Worm (Caenorhabditis elegans) whole organism, L4 larva: ENCODE data around the gene C31C9.7.

Source experiments
- D1046.2 ChIP-seq: fragments of 200-800 bp; sonication (Bioruptor generic); IDR thresholded peaks from 2 replicates; pipeline ENCODE4 v1.3.6; 2022; ENCODE audit warnings: missing genetic modification characterization, missing compliant biosample characterization
- F37D6.2 ChIP-seq: sonication (generic microtip); optimal IDR thresholded peaks from 2 replicates; lab custom pipeline; 2016; ENCODE audit warnings: mild to moderate bottlenecking, missing genetic modification characterization, missing compliant biosample characterization
- F44E2.7 ChIP-seq: fragments of 200-800 bp; sonication (Bioruptor generic); IDR thresholded peaks from 2 replicates; pipeline ENCODE4 v2.1.2; 2022; ENCODE audit warnings: missing genetic modification characterization, missing compliant biosample characterization
- F49E8.2 ChIP-seq: sonication (generic microtip); optimal IDR thresholded peaks from 2 replicates; lab custom pipeline; 2016; ENCODE audit warnings: missing compliant biosample characterization, mild to moderate bottlenecking, missing genetic modification characterization, borderline replicate concordance
- T26A8.4 ChIP-seq: fragments of 200-800 bp; sonication (Bioruptor generic); IDR thresholded peaks from 2 replicates; pipeline ENCODE4 v1.3.6; 2022; ENCODE audit warnings: missing genetic modification characterization, missing compliant biosample characterization
- Y75B8A.6 ChIP-seq: fragments of 200-800 bp; sonication (Bioruptor generic); IDR thresholded peaks from 2 replicates; pipeline ENCODE4 v1.3.6; 2022; ENCODE audit warnings: missing genetic modification reagents, missing genetic modification characterization, missing compliant biosample characterization
- ZK337.2 ChIP-seq: fragments of 200-800 bp; sonication (Bioruptor generic); IDR thresholded peaks from 2 replicates; pipeline ENCODE4 v1.3.6; 2022; ENCODE audit warnings: missing genetic modification reagents, missing genetic modification characterization, missing compliant biosample characterization
- aly-2 ChIP-seq: sonication (generic microtip); optimal IDR thresholded peaks from 2 replicates; lab custom pipeline; 2018; ENCODE audit warnings: missing biosample characterization, missing genetic modification characterization
- attf-4 ChIP-seq: sonication (generic microtip); optimal IDR thresholded peaks from 3 replicates; lab custom pipeline; 2017; ENCODE audit warnings: missing biosample characterization, missing genetic modification characterization
- ceh-28 ChIP-seq: fragments of 150-350 bp; optimal IDR thresholded peaks from 2 replicates; lab custom pipeline; 2014; ENCODE audit warnings: missing biosample characterization, missing genetic modification reagents, missing genetic modification characterization
- ceh-32 ChIP-seq: sonication (generic microtip); optimal IDR thresholded peaks from 2 replicates; lab custom pipeline; 2016; ENCODE audit warnings: mild to moderate bottlenecking, missing genetic modification characterization, missing compliant biosample characterization; ENCODE audit not compliant: poor library complexity
- ceh-44 ChIP-seq: fragments of 200-800 bp; sonication (Bioruptor generic); IDR thresholded peaks from 2 replicates; pipeline ENCODE4 v1.3.6; 2022; ENCODE audit warnings: missing genetic modification reagents, missing genetic modification characterization, missing compliant biosample characterization
- ctbp-1 ChIP-seq: fragments of 200-800 bp; sonication (Bioruptor generic); IDR thresholded peaks from 2 replicates; pipeline ENCODE4 v1.3.6; 2022; ENCODE audit warnings: missing genetic modification reagents, missing genetic modification characterization, missing compliant biosample characterization
- daf-12 ChIP-seq: fragments of 150-350 bp; optimal IDR thresholded peaks from 2 replicates; lab custom pipeline; 2014; ENCODE audit warnings: missing biosample characterization, missing genetic modification reagents, missing genetic modification characterization
- daf-16 ChIP-seq, 3 experiments: sonication (generic microtip); optimal IDR thresholded peaks; 2 replicates each; lab custom pipeline; 2016 to 2017; ENCODE audit warnings: missing genetic modification characterization in 3 of 3, missing genetic modification reagents in 3 of 3, mild to moderate bottlenecking in 2 of 3, missing compliant biosample characterization in 2 of 3, missing biosample characterization in 1 of 3, moderate library complexity in 1 of 3
- daf-19 ChIP-seq: fragments of 200-800 bp; sonication (Bioruptor generic); conservative IDR thresholded peaks from 2 replicates; pipeline ENCODE4 v1.3.6; 2022; ENCODE audit warnings: missing genetic modification characterization, missing compliant biosample characterization
- dmd-6 ChIP-seq: fragments of 200-800 bp; sonication (Bioruptor generic); IDR thresholded peaks from 2 replicates; pipeline ENCODE4 v1.3.6; 2022; ENCODE audit warnings: missing genetic modification reagents, missing genetic modification characterization, missing compliant biosample characterization
- dve-1 ChIP-seq: sonication (generic microtip); optimal IDR thresholded peaks from 2 replicates; lab custom pipeline; 2017; ENCODE audit warnings: antibody characterized with exemption, mild to moderate bottlenecking, missing genetic modification characterization, missing compliant biosample characterization; ENCODE audit not compliant: insufficient read depth
- fkh-10 ChIP-seq: fragments of 150-350 bp; optimal IDR thresholded peaks from 2 replicates; lab custom pipeline; 2014; ENCODE audit warnings: missing biosample characterization, missing genetic modification reagents, missing genetic modification characterization
- hlh-11 ChIP-seq: fragments of 200-800 bp; sonication (Bioruptor generic); optimal IDR thresholded peaks from 2 replicates; lab custom pipeline; 2018; ENCODE audit warnings: mild to moderate bottlenecking, missing genetic modification characterization, missing compliant biosample characterization
- jun-1 ChIP-seq: fragments of 150-350 bp; optimal IDR thresholded peaks from 2 replicates; lab custom pipeline; 2014; ENCODE audit warnings: missing biosample characterization, missing genetic modification reagents, missing genetic modification characterization
- lim-7 ChIP-seq: fragments of 200-800 bp; sonication (Bioruptor generic); IDR thresholded peaks from 2 replicates; pipeline ENCODE4 v1.3.6; 2022; ENCODE audit warnings: missing genetic modification characterization, missing compliant biosample characterization
- lin-1 ChIP-seq: fragments of 200-800 bp; sonication (Bioruptor generic); IDR thresholded peaks from 2 replicates; pipeline ENCODE4 v1.3.6; 2022; ENCODE audit warnings: missing genetic modification reagents, missing genetic modification characterization, missing compliant biosample characterization
- lin-13 ChIP-seq: fragments of 150-350 bp; optimal IDR thresholded peaks from 2 replicates; lab custom pipeline; 2014; ENCODE audit warnings: missing biosample characterization, missing genetic modification reagents, missing genetic modification characterization
- lin-39 ChIP-seq: fragments of 150-350 bp; optimal IDR thresholded peaks from 2 replicates; lab custom pipeline; 2014; ENCODE audit warnings: missing biosample characterization, missing genetic modification reagents, missing genetic modification characterization
- lsy-2 ChIP-seq, 2 experiments: fragments of 150-350 bp in 1 of 2; sonication (generic microtip) in 1 of 2; optimal IDR thresholded peaks; 2 replicates each; lab custom pipeline; 2014 to 2017; ENCODE audit warnings: missing biosample characterization in 2 of 2, missing genetic modification characterization in 2 of 2
- madf-5 ChIP-seq, 2 experiments: fragments of 200-800 bp; sonication (Bioruptor generic); IDR thresholded peaks; 2 replicates each; pipeline ENCODE4 v1.3.6; 2022; ENCODE audit warnings: missing compliant biosample characterization in 2 of 2, missing genetic modification characterization in 2 of 2
- madf-9 ChIP-seq: fragments of 200-800 bp; sonication (Bioruptor generic); conservative IDR thresholded peaks from 2 replicates; pipeline ENCODE4 v1.3.6; 2022; ENCODE audit warnings: missing genetic modification reagents, missing genetic modification characterization, missing compliant biosample characterization
- mdl-1 ChIP-seq, 2 experiments: fragments of 150-350 bp in 1 of 2; sonication (generic microtip) in 1 of 2; optimal IDR thresholded peaks; 2 replicates each; lab custom pipeline; 2014 to 2017; ENCODE audit warnings: missing biosample characterization in 2 of 2, missing genetic modification characterization in 2 of 2
- mep-1 ChIP-seq: fragments of 150-350 bp; sonication (generic microtip); optimal IDR thresholded peaks from 3 replicates; lab custom pipeline; 2014; ENCODE audit warnings: missing biosample characterization, missing genetic modification characterization
- mes-2 ChIP-seq: sonication (generic microtip); optimal IDR thresholded peaks from 2 replicates; lab custom pipeline; 2016; ENCODE audit warnings: missing genotype, mild to moderate bottlenecking, missing genetic modification characterization, missing compliant biosample characterization; ENCODE audit not compliant: poor library complexity, severe bottlenecking
- mxl-2 ChIP-seq: fragments of 200-800 bp; sonication (Bioruptor generic); conservative IDR thresholded peaks from 2 replicates; pipeline ENCODE4 v1.3.6; 2022; ENCODE audit warnings: missing genetic modification reagents, missing genetic modification characterization, missing compliant biosample characterization
- nhr-102 ChIP-seq: sonication (generic microtip); optimal IDR thresholded peaks from 2 replicates; lab custom pipeline; 2016; ENCODE audit warnings: mild to moderate bottlenecking, missing genetic modification characterization, moderate library complexity, missing compliant biosample characterization
- nhr-237 ChIP-seq: sonication (generic microtip); optimal IDR thresholded peaks from 2 replicates; lab custom pipeline; 2017; ENCODE audit warnings: missing biosample characterization, missing genetic modification characterization
- nhr-25 ChIP-seq: sonication (generic microtip); optimal IDR thresholded peaks from 2 replicates; lab custom pipeline; 2017; ENCODE audit warnings: missing genetic modification characterization, mild to moderate bottlenecking, missing compliant biosample characterization, antibody characterized with exemption, moderate library complexity, borderline replicate concordance; ENCODE audit not compliant: insufficient read depth
- nhr-28 ChIP-seq: fragments of 150-350 bp; optimal IDR thresholded peaks from 2 replicates; lab custom pipeline; 2014; ENCODE audit warnings: missing biosample characterization, missing genetic modification characterization
- nhr-42 ChIP-seq: fragments of 200-800 bp; sonication (Bioruptor generic); IDR thresholded peaks from 2 replicates; pipeline ENCODE4 v1.3.6; 2022; ENCODE audit warnings: missing genetic modification characterization, missing compliant biosample characterization
- nhr-76 ChIP-seq: fragments of 150-350 bp; optimal IDR thresholded peaks from 2 replicates; lab custom pipeline; 2014; ENCODE audit warnings: missing biosample characterization, missing genetic modification characterization
- nhr-77 ChIP-seq: fragments of 150-350 bp; optimal IDR thresholded peaks from 2 replicates; lab custom pipeline; 2014; ENCODE audit warnings: missing biosample characterization, missing genetic modification characterization
- pha-4 ChIP-seq, 2 experiments: fragments of 150-350 bp in 1 of 2; fragments of 200-800 bp in 1 of 2; sonication (Bioruptor generic) in 1 of 2; IDR thresholded peaks in 1 of 2; optimal IDR thresholded peaks in 1 of 2; 2 replicates each; pipeline versions ENCODE4 v1.3.6 to Lab custom; 2014 to 2022; ENCODE audit warnings: missing genetic modification characterization in 2 of 2, missing genetic modification reagents in 2 of 2, missing biosample characterization in 1 of 2, missing compliant biosample characterization in 1 of 2
- rbr-2 ChIP-seq: sonication (generic microtip); optimal IDR thresholded peaks from 2 replicates; lab custom pipeline; 2016; ENCODE audit warnings: missing genotype, missing genetic modification characterization, missing compliant biosample characterization
- set-16 ChIP-seq: fragments of 200-800 bp; sonication (Bioruptor generic); IDR thresholded peaks from 2 replicates; pipeline ENCODE4 v1.3.6; 2022; ENCODE audit warnings: missing genetic modification reagents, missing genetic modification characterization, missing compliant biosample characterization
- spr-1 ChIP-seq: sonication (generic microtip); optimal IDR thresholded peaks from 2 replicates; lab custom pipeline; 2016; ENCODE audit warnings: mild to moderate bottlenecking, missing genetic modification characterization, missing compliant biosample characterization
- tag-97 ChIP-seq: fragments of 200-800 bp; sonication (Bioruptor generic); IDR thresholded peaks from 2 replicates; pipeline ENCODE4 v1.3.6; 2022; ENCODE audit warnings: missing genetic modification characterization, missing compliant biosample characterization
- tra-1 ChIP-seq: fragments of 200-800 bp; sonication (Bioruptor generic); IDR thresholded peaks from 2 replicates; pipeline ENCODE4 v1.3.6; 2022; ENCODE audit warnings: missing genetic modification reagents, missing genetic modification characterization, missing compliant biosample characterization
- unc-62 ChIP-seq, 3 experiments: fragments of 150-350 bp in 1 of 3; sonication (generic microtip); optimal IDR thresholded peaks in 2 of 3; peaks in 1 of 3; 1 replicate in 1 of 3; 2 replicates in 2 of 3; lab custom pipeline; 2014 to 2017; ENCODE audit warnings: missing biosample characterization in 3 of 3, missing genetic modification characterization in 3 of 3, missing genetic modification reagents in 3 of 3, missing genotype in 1 of 3
- zag-1 ChIP-seq: fragments of 150-350 bp; optimal IDR thresholded peaks from 2 replicates; lab custom pipeline; 2014; ENCODE audit warnings: missing biosample characterization, missing genetic modification characterization
- zfp-2 ChIP-seq: sonication (generic microtip); optimal IDR thresholded peaks from 2 replicates; lab custom pipeline; 2016; ENCODE audit warnings: mild to moderate bottlenecking, missing genetic modification characterization, missing compliant biosample characterization
- zip-11 ChIP-seq: fragments of 200-800 bp; sonication (Bioruptor generic); IDR thresholded peaks from 2 replicates; pipeline ENCODE4 v1.3.6; 2022; ENCODE audit warnings: missing genetic modification characterization, missing compliant biosample characterization
- zip-2 ChIP-seq: fragments of 150-350 bp; optimal IDR thresholded peaks from 2 replicates; lab custom pipeline; 2014; ENCODE audit warnings: missing biosample characterization, missing genetic modification characterization

C31C9.7 gene

DNA sequence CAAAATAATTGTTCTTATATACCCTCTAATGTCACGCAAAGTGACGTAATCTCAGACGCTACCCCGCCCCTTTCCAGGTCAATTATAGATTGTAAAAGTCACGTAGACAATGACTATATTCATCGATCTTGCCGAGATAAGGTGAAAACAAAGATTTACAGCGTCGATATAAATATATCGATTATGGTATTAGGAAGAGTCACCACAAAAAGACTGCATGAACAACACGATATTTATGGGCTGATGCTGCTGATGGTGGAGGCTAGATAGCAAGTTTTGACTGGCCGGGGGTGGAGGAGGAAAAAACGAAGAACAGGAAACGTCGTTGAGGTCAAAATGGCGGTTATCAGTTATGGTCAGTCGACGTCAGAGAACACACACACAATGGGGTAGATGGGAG is 30.3 kb upstream of the C31C9.7 start:
- peak; percentile 17 for TF ChIP-seq spr-1
- TF ChIP-seq tra-1: no peak
- TF ChIP-seq madf-5 (GFP tag; IDR thresholded peaks at IDR 0.05; lab: Robert Waterston, UW): no peak
- no peak for TF ChIP-seq attf-4 (tag; lab: Kevin White, UChicago)
- TF ChIP-seq nhr-237 (tag; lab: Kevin White, UChicago): no peak
- TF ChIP-seq ceh-28 (tag; lab: Kevin White, UChicago): peak; percentile 55
- TF ChIP-seq lin-13 (GFP tag; lab: Kevin White, UChicago): peak; percentile 16
- TF ChIP-seq jun-1 (tag; lab: Kevin White, UChicago): no peak
- no peak for TF ChIP-seq D1046.2 (GFP tag; lab: Robert Waterston, UW)
- peak; percentile 82 for TF ChIP-seq dve-1 (tag; lab: Kevin White, UChicago)
- TF ChIP-seq nhr-25 (tag; lab: Kevin White, UChicago): no peak
- TF ChIP-seq nhr-77: peak; percentile 82
- no peak for TF ChIP-seq daf-16 (GFP tag; optimal IDR thresholded peaks at IDR 0.05; lab: Kevin White, UChicago)
- TF ChIP-seq daf-16 (tag; optimal IDR thresholded peaks at IDR 0.05; lab: Kevin White, UChicago): peak; percentile 91
- TF ChIP-seq nhr-102 (tag; lab: Kevin White, UChicago): peak; percentile 14
- no peak for TF ChIP-seq zfp-2 (tag; lab: Kevin White, UChicago)
- peak in 1 of 2 experiments; percentile 68 for TF ChIP-seq unc-62 (GFP tag; optimal IDR thresholded peaks at IDR 0.05 in 1 of 2; lab: Kevin White, UChicago)
- TF ChIP-seq unc-62 (tag; optimal IDR thresholded peaks at IDR 0.05; lab: Kevin White, UChicago): no peak
- no peak for TF ChIP-seq lin-39 (tag; lab: Kevin White, UChicago)
- no peak for TF ChIP-seq lin-1 (GFP tag; lab: Robert Waterston, UW)
- no peak for TF ChIP-seq pha-4 (GFP tag; IDR thresholded peaks at IDR 0.05; lab: Robert Waterston, UW)
- TF ChIP-seq pha-4 (tag; optimal IDR thresholded peaks at IDR 0.05; lab: Kevin White, UChicago): no peak
- no peak for TF ChIP-seq zag-1 (tag; lab: Kevin White, UChicago)
- TF ChIP-seq nhr-28 (tag; lab: Kevin White, UChicago): peak; percentile 75
- peak; percentile 54 for TF ChIP-seq mep-1 (tag; lab: Kevin White, UChicago)
- no peak for TF ChIP-seq zip-2 (tag; lab: Kevin White, UChicago)
- TF ChIP-seq ctbp-1 (GFP tag; lab: Robert Waterston, UW): no peak
- TF ChIP-seq fkh-10 (GFP tag; lab: Kevin White, UChicago): no peak
- no peak for TF ChIP-seq rbr-2 (tag; lab: Kevin White, UChicago)
- TF ChIP-seq ZK337.2: no peak
- TF ChIP-seq mes-2 (tag; lab: Kevin White, UChicago): no peak
- TF ChIP-seq Y75B8A.6 (GFP tag; lab: Robert Waterston, UW): no peak
- no peak for TF ChIP-seq nhr-76 (tag; lab: Kevin White, UChicago)
- no peak for TF ChIP-seq ceh-32 (tag; lab: Kevin White, UChicago)
- no peak for TF ChIP-seq aly-2 (tag; lab: Kevin White, UChicago)
- no peak for TF ChIP-seq F49E8.2 (tag; lab: Kevin White, UChicago)
- no peak for TF ChIP-seq daf-19
- peak in 1 of 2 experiments; percentile 69 for TF ChIP-seq mdl-1 (tag; optimal IDR thresholded peaks at IDR 0.05; lab: Kevin White, UChicago)
- peak; percentile 76 for TF ChIP-seq nhr-42
- no peak for TF ChIP-seq zip-11 (GFP tag; lab: Robert Waterston, UW)
- peak; percentile 87 for TF ChIP-seq hlh-11
- no peak for TF ChIP-seq mxl-2 (GFP tag; lab: Robert Waterston, UW)
- TF ChIP-seq daf-12: no peak
- TF ChIP-seq madf-9 (GFP tag; lab: Robert Waterston, UW): no peak
- no peak for TF ChIP-seq set-16
- no peak for TF ChIP-seq F44E2.7 (GFP tag; lab: Robert Waterston, UW)
- no peak for TF ChIP-seq lim-7 (GFP tag; lab: Robert Waterston, UW)
- TF ChIP-seq dmd-6 (GFP tag; lab: Robert Waterston, UW): peak; percentile 25
- TF ChIP-seq F37D6.2 (tag; lab: Kevin White, UChicago): no peak
- TF ChIP-seq T26A8.4 (GFP tag; lab: Robert Waterston, UW): peak; percentile 9; the same call in 1 of the 2 replicates
- TF ChIP-seq lsy-2 (tag; optimal IDR thresholded peaks at IDR 0.05; lab: Kevin White, UChicago): peak in 1 of 2 experiments; percentile 50
- TF ChIP-seq ceh-44 (GFP tag; lab: Robert Waterston, UW): no peak
- TF ChIP-seq tag-97 (GFP tag; lab: Robert Waterston, UW): no peak
